Worm (Caenorhabditis elegans): ENCODE measurements around the gene acn-1.

Gene acn-1

ce11 chrX:5075538-5075937, 21.3 kb downstream of the acn-1 start:
- TF ChIP-seq nhr-25 (tag; optimal IDR thresholded peaks at IDR 0.05) (peak; percentile 58), nhr-12 (tag; optimal IDR thresholded peaks at IDR 0.05) (no peak)

- TF ChIP-seq nfya-1 (tag; optimal IDR thresholded peaks at IDR 0.05; ENCODE audit: insufficient read depth) (no peak), fkh-2 (tag; optimal IDR thresholded peaks at IDR 0.05) (no peak), ztf-4 (tag; optimal IDR thresholded peaks at IDR 0.05) (no peak), lsy-12 (tag; optimal IDR thresholded peaks at IDR 0.05) (no peak), elt-1 (tag; optimal IDR thresholded peaks at IDR 0.05) (no peak), ztf-11 (tag; optimal IDR thresholded peaks at IDR 0.05) (no peak), egl-5 (tag; optimal IDR thresholded peaks at IDR 0.05) (no peak), snpc-4 (tag; optimal IDR thresholded peaks at IDR 0.05) (no peak), nhr-43 (tag; optimal IDR thresholded peaks at IDR 0.05; ENCODE audit: poor library complexity, severe bottlenecking) (no peak), R02D3.7 (tag; optimal IDR thresholded peaks at IDR 0.05) (no peak)
Observed at ce11 chrX:5073895-5074294, 23.0 kb downstream of the acn-1 start.

ce11 chrX:5071025-5071424, 25.8 kb downstream of the acn-1 start:
- TF ChIP-seq fkh-2 (tag; optimal IDR thresholded peaks at IDR 0.05) (no peak), nfya-1 (tag; optimal IDR thresholded peaks at IDR 0.05; ENCODE audit: insufficient read depth) (no peak), nhr-12 (tag; optimal IDR thresholded peaks at IDR 0.05) (no peak), ZK546.5 (tag; optimal IDR thresholded peaks at IDR 0.05) (no peak), ceh-16 (tag; optimal IDR thresholded peaks at IDR 0.05) (no peak), elt-1 (tag; optimal IDR thresholded peaks at IDR 0.05) (no peak), unc-39 (tag; optimal IDR thresholded peaks at IDR 0.05) (no peak), nhr-28 (tag; optimal IDR thresholded peaks at IDR 0.05) (no peak), egl-5 (tag; optimal IDR thresholded peaks at IDR 0.05) (no peak), fkh-10 (GFP tag; optimal IDR thresholded peaks at IDR 0.05) (no peak), ceh-82 (tag; optimal IDR thresholded peaks at IDR 0.05) (no peak), eor-1 (tag; optimal IDR thresholded peaks at IDR 0.05) (no peak), snpc-4 (tag; optimal IDR thresholded peaks at IDR 0.05) (no peak), ceh-28 (tag; optimal IDR thresholded peaks at IDR 0.05) (no peak), egl-27 (tag; optimal IDR thresholded peaks at IDR 0.05) (no peak), skn-1 (tag; optimal IDR thresholded peaks at IDR 0.05) (no peak), daf-12 (tag; optimal IDR thresholded peaks at IDR 0.05) (no peak), nhr-67 (tag; optimal IDR thresholded peaks at IDR 0.05) (no peak), zag-1 (tag; optimal IDR thresholded peaks at IDR 0.05) (no peak), fos-1 (tag; optimal IDR thresholded peaks at IDR 0.05) (no peak)

- no peak for TF ChIP-seq fkh-2 (tag; optimal IDR thresholded peaks at IDR 0.05)
- no peak for TF ChIP-seq ceh-9 (tag; optimal IDR thresholded peaks at IDR 0.05)
- no peak for TF ChIP-seq jun-1 (tag; optimal IDR thresholded peaks at IDR 0.05)
- no peak for TF ChIP-seq ama-1 (optimal IDR thresholded peaks at IDR 0.05)
- no peak for TF ChIP-seq nhr-237 (tag; optimal IDR thresholded peaks at IDR 0.05)
- no peak for TF ChIP-seq nhr-67 (tag; optimal IDR thresholded peaks at IDR 0.05)
- TF ChIP-seq nfya-1 (tag; optimal IDR thresholded peaks at IDR 0.05; ENCODE audit: insufficient read depth): no peak
- TF ChIP-seq eor-1 (tag; optimal IDR thresholded peaks at IDR 0.05): no peak
- no peak for TF ChIP-seq snpc-4 (tag; optimal IDR thresholded peaks at IDR 0.05)
- TF ChIP-seq ceh-16 (tag; optimal IDR thresholded peaks at IDR 0.05): no peak
- no peak for TF ChIP-seq sea-2 (GFP tag; optimal IDR thresholded peaks at IDR 0.05)
Observed at ce11 chrX:5067796-5068195, 29.1 kb downstream of the acn-1 start, which contains the start of gene clc-7. Gene clc-7, plus strand, starts transcription at chrX:5068096.

ce11 chrX:5066570-5066969, 30.3 kb downstream of the acn-1 start:
- TF ChIP-seq nhr-23 (tag; optimal IDR thresholded peaks at IDR 0.05) (no peak), ama-1 (optimal IDR thresholded peaks at IDR 0.05) (peak; percentile 41), nhr-237 (tag; optimal IDR thresholded peaks at IDR 0.05) (no peak)

Data from whole organism, L3 larva.